Worm (Caenorhabditis elegans) whole organism, young adult: ENCODE measurements around the gene Y43E12A.3.

Source experiments
- B0019.2 ChIP-seq: fragments of 200-800 bp; sonication (Bioruptor generic); conservative IDR thresholded peaks from 2 replicates; pipeline ENCODE4 v1.3.6; 2022; ENCODE audit warnings: missing genetic modification reagents, missing genetic modification characterization, missing compliant biosample characterization
- chd-7 ChIP-seq: sonication (generic microtip); optimal IDR thresholded peaks from 2 replicates; lab custom pipeline; 2016; ENCODE audit warnings: mild to moderate bottlenecking, missing genetic modification characterization, moderate library complexity, missing compliant biosample characterization

DNA sequence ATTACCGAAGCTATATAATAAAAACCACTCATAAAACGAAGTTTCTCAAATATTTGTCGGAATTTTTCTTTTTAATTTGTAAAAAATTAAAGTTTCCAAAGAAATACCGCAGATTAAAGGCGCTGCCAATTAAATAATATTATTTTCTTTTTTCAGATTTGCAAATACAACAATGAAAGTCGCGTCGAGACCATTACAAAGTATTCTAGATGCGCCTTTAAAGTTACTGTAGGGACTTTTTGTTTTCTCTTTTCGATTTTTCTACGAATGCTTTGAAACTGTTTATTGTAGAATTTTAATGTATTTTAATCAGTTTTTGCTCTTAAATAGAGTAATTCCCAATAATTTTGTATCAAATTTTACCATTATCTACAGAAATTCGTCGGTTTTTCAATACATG is 50.5 kb downstream of the Y43E12A.3 start:
- TF ChIP-seq chd-7 (tag; lab: Kevin White, UChicago) (no peak), B0019.2 (no peak)
